Fruit fly (Drosophila melanogaster): Measurements from ENCODE around the gene CG14374.

Gene CG14374

DNA sequence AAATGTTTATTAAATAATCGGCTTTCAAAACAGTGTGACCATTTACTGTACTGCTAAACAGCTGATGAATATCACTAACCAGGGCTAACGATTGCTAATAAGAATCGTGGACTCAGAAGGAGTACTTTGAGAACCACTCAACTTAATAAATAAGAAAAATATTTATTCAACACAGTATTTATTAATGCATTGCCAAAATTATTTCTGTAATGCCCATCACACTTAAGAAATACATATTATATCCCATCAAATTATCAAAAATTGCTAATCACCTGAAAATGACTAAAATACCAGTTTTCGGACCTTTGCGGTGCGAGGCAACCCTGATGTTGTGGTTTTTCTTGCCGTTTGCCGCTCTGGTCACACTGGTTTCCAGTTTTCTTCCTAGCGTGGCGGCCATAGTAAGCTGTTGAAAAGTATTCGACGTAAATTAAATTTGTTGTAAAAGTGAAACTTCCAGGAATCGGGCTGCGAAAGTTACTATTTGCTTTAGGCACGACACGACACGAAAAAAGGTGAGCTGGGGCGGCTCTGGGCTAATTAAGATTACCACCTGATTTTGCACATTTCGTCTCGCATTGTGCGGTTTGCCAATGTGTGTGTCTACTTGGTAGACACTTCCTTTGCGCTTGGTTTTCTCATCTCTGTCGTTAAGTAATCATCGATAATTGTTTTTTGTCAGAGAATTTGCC, 15.1 kb downstream of the CG14374 start, which contains the start of the genes mRpS21 and Droj2 (continued):
- TF ChIP-seq tap (tag; optimal IDR thresholded peaks at IDR 0.05), result no peak
- no peak for TF ChIP-seq CG17385 (GFP tag; optimal IDR thresholded peaks at IDR 0.05)
- no peak for TF ChIP-seq tna (GFP tag; IDR thresholded peaks at IDR 0.05; ENCODE audit: partially characterized antibody)
- peak; percentile 70 for TF ChIP-seq CG30403 (GFP tag; optimal IDR thresholded peaks at IDR 0.05)
- TF ChIP-seq CG10565 (GFP tag; optimal IDR thresholded peaks at IDR 0.05), result no peak
- peak; percentile 67 for TF ChIP-seq PHDP (tag; optimal IDR thresholded peaks at IDR 0.05)
- TF ChIP-seq ato (GFP tag; IDR thresholded peaks at IDR 0.05; ENCODE audit: partially characterized antibody), result no peak
- TF ChIP-seq her (GFP tag; optimal IDR thresholded peaks at IDR 0.05), result no peak
- no peak for TF ChIP-seq dmrt99B (tag; optimal IDR thresholded peaks at IDR 0.05)
- peak; percentile 43; the same call in 1 of the 2 replicates for TF ChIP-seq CG14014 (GFP tag; IDR thresholded peaks at IDR 0.05)
- TF ChIP-seq jing (GFP tag; optimal IDR thresholded peaks at IDR 0.05), result no peak
- no peak for TF ChIP-seq onecut (GFP tag; IDR thresholded peaks at IDR 0.05)
- TF ChIP-seq CG14441 (GFP tag; IDR thresholded peaks at IDR 0.05), result peak; percentile 14; the same call in 1 of the 2 replicates
- peak; percentile 57 for TF ChIP-seq nom (GFP tag; optimal IDR thresholded peaks at IDR 0.05)
- TF ChIP-seq CG32532 (GFP tag; IDR thresholded peaks at IDR 0.05), result peak; percentile 49; the same call in 1 of the 2 replicates
- no peak for TF ChIP-seq D (optimal IDR thresholded peaks at IDR 0.05)
- no peak for TF ChIP-seq D (GFP tag; optimal IDR thresholded peaks at IDR 0.05)
- TF ChIP-seq fd3F (GFP tag; optimal IDR thresholded peaks at IDR 0.05), result peak; percentile 48
- no peak for TF ChIP-seq ssp (GFP tag; IDR thresholded peaks at IDR 0.05)
- peak; percentile 40; the same call in 1 of the 2 replicates for TF ChIP-seq E2f1 (GFP tag; IDR thresholded peaks at IDR 0.05)
- peak; percentile 45 for TF ChIP-seq Fer1 (GFP tag; optimal IDR thresholded peaks at IDR 0.05)
- TF ChIP-seq TFAM (GFP tag; optimal IDR thresholded peaks at IDR 0.05), result no peak
- no peak for TF ChIP-seq CG8765 (GFP tag; IDR thresholded peaks at IDR 0.05)
- TF ChIP-seq CG13287 (GFP tag; IDR thresholded peaks at IDR 0.05; ENCODE audit: partially characterized antibody), result peak; percentile 48
- peak; percentile 55; the same call in 2 of the 3 replicates for TF ChIP-seq knrl (GFP tag; IDR thresholded peaks at IDR 0.05; ENCODE audit: partially characterized antibody)
- TF ChIP-seq CG13424 (tag; optimal IDR thresholded peaks at IDR 0.05), result peak; percentile 78
- no peak for TF ChIP-seq Oli (tag; optimal IDR thresholded peaks at IDR 0.05)
- no peak for TF ChIP-seq Ravus (GFP tag; IDR thresholded peaks at IDR 0.05)
- peak; percentile 12 for TF ChIP-seq CG9609 (GFP tag; optimal IDR thresholded peaks at IDR 0.05)
- no peak for TF ChIP-seq CG4707 (GFP tag; optimal IDR thresholded peaks at IDR 0.05)
- TF ChIP-seq oc (tag; optimal IDR thresholded peaks at IDR 0.05), result no peak
- no peak for TF ChIP-seq CG4820 (GFP tag; optimal IDR thresholded peaks at IDR 0.05)
- peak; percentile 3 for TF ChIP-seq YL-1 (GFP tag; optimal IDR thresholded peaks at IDR 0.05)
- no peak for TF ChIP-seq sna (GFP tag; IDR thresholded peaks at IDR 0.05; ENCODE audit: partially characterized antibody)
- TF ChIP-seq maf-S (GFP tag; optimal IDR thresholded peaks at IDR 0.05), result no peak
- TF ChIP-seq odd (GFP tag; optimal IDR thresholded peaks at IDR 0.05), result peak; percentile 37
- peak; percentile 18 for TF ChIP-seq chn (GFP tag; optimal IDR thresholded peaks at IDR 0.05)
- TF ChIP-seq Drgx (GFP tag; IDR thresholded peaks at IDR 0.05), result no peak
- TF ChIP-seq CG10959 (GFP tag; IDR thresholded peaks at IDR 0.05), result no peak
- TF ChIP-seq CG33557 (GFP tag; optimal IDR thresholded peaks at IDR 0.05), result peak; percentile 44
- TF ChIP-seq CG8359 (GFP tag; optimal IDR thresholded peaks at IDR 0.05; ENCODE audit: borderline replicate concordance), result no peak
- no peak for TF ChIP-seq Trl (optimal IDR thresholded peaks at IDR 0.05)
- TF ChIP-seq Trl (GFP tag; optimal IDR thresholded peaks at IDR 0.05), result peak; percentile 29
- TF ChIP-seq CG15011 (GFP tag; optimal IDR thresholded peaks at IDR 0.05), result no peak
- no peak for TF ChIP-seq psq (GFP tag; optimal IDR thresholded peaks at IDR 0.05)
- TF ChIP-seq crol (GFP tag; IDR thresholded peaks at IDR 0.05), result no peak
- no peak for TF ChIP-seq CG14667 (GFP tag; IDR thresholded peaks at IDR 0.05)
- no peak for TF ChIP-seq CG4404 (GFP tag; IDR thresholded peaks at IDR 0.05)
- 0 out of 3 replicates have a peak, but pooled peaks have one; percentile 19 for TF ChIP-seq sr (GFP tag; IDR thresholded peaks at IDR 0.05)
- TF ChIP-seq row (GFP tag; IDR thresholded peaks at IDR 0.05), result peak; percentile 88

Measured in whole organism, embryonic.